Fruit fly (Drosophila melanogaster) whole organism, prepupa: ENCODE results near the gene CG7227.

Source experiments
- Blimp-1 ChIP-seq: fragments of 200-800 bp; sonication (Bioruptor generic); optimal IDR thresholded peaks from 3 replicates; lab custom pipeline; 2017; ENCODE audit warnings: missing biosample characterization, missing genetic modification characterization, mild to moderate bottlenecking, moderate library complexity, missing genetic modification reagents
- CG11762 ChIP-seq: fragments of 200-800 bp; sonication (Bioruptor generic); optimal IDR thresholded peaks from 3 replicates; lab custom pipeline; 2016; ENCODE audit warnings: missing biosample characterization, missing genetic modification characterization; ENCODE audit not compliant: insufficient read depth
- CG11902 ChIP-seq: fragments of 200-800 bp; sonication (Bioruptor generic); optimal IDR thresholded peaks from 3 replicates; lab custom pipeline; 2016; ENCODE audit warnings: missing biosample characterization, missing genetic modification characterization
- CG15336 ChIP-seq: fragments of 200-800 bp; sonication (Bioruptor generic); IDR thresholded peaks from 2 replicates; pipeline ENCODE4 v1.3.6; 2022; ENCODE audit warnings: missing biosample characterization, missing genetic modification characterization
- CG16779 ChIP-seq: fragments of 200-800 bp; sonication (Bioruptor generic); optimal IDR thresholded peaks from 3 replicates; lab custom pipeline; 2017; ENCODE audit warnings: missing biosample characterization, mild to moderate bottlenecking, missing genetic modification characterization
- CG32006 ChIP-seq: fragments of 200-800 bp; sonication (Bioruptor generic); optimal IDR thresholded peaks from 3 replicates; lab custom pipeline; 2017; ENCODE audit warnings: missing biosample characterization, mild to moderate bottlenecking, missing genetic modification characterization
- CG3919 ChIP-seq: fragments of 200-800 bp; sonication (Bioruptor generic); optimal IDR thresholded peaks from 3 replicates; lab custom pipeline; 2016; ENCODE audit warnings: missing biosample characterization, missing genetic modification characterization
- CG4318 ChIP-seq: fragments of 200-800 bp; sonication (Bioruptor generic); optimal IDR thresholded peaks from 3 replicates; lab custom pipeline; 2017; ENCODE audit warnings: missing biosample characterization, mild to moderate bottlenecking, missing genetic modification characterization
- CG6163 ChIP-seq: fragments of 200-800 bp; sonication (Bioruptor generic); IDR thresholded peaks from 3 replicates; pipeline ENCODE4 v1.3.6; 2022; ENCODE audit warnings: missing biosample characterization, missing genetic modification characterization
- CG6276 ChIP-seq: fragments of 200-800 bp; sonication (Bioruptor generic); optimal IDR thresholded peaks from 2 replicates; lab custom pipeline; 2017; ENCODE audit warnings: missing biosample characterization, mild to moderate bottlenecking, missing genetic modification characterization
- CG6792 ChIP-seq: fragments of 200-800 bp; sonication (Bioruptor generic); optimal IDR thresholded peaks from 3 replicates; lab custom pipeline; 2016; ENCODE audit warnings: missing biosample characterization, missing genetic modification characterization
- CG6808 ChIP-seq: fragments of 200-800 bp; sonication (Bioruptor generic); optimal IDR thresholded peaks from 3 replicates; lab custom pipeline; 2017; ENCODE audit warnings: missing biosample characterization, missing genetic modification characterization, mild to moderate bottlenecking, moderate library complexity, missing genetic modification reagents
- CG6854 ChIP-seq: fragments of 200-800 bp; sonication (Bioruptor generic); optimal IDR thresholded peaks from 2 replicates; lab custom pipeline; 2017; ENCODE audit warnings: missing biosample characterization, mild to moderate bottlenecking, missing genetic modification characterization
- CG7368 ChIP-seq: fragments of 200-800 bp; sonication (Bioruptor generic); optimal IDR thresholded peaks from 3 replicates; lab custom pipeline; 2016; ENCODE audit warnings: missing biosample characterization, missing genetic modification characterization
- CG8319 ChIP-seq: fragments of 200-800 bp; sonication (Bioruptor generic); optimal IDR thresholded peaks from 3 replicates; lab custom pipeline; 2016; ENCODE audit warnings: missing biosample characterization, missing genetic modification characterization
- CG8632 ChIP-seq: fragments of 200-800 bp; sonication (Bioruptor generic); optimal IDR thresholded peaks from 3 replicates; lab custom pipeline; 2016; ENCODE audit warnings: missing biosample characterization, missing genetic modification characterization
- Eip75B ChIP-seq: fragments of 200-800 bp; sonication (Bioruptor generic); optimal IDR thresholded peaks from 3 replicates; lab custom pipeline; 2016; ENCODE audit warnings: missing biosample characterization, missing genetic modification characterization
- Eip78C ChIP-seq: fragments of 200-800 bp; sonication (Bioruptor generic); peaks from one replicate; lab custom pipeline; 2016; ENCODE audit warnings: missing biosample characterization, missing genetic modification characterization
- Eip93F ChIP-seq: fragments of 200-800 bp; sonication (Bioruptor generic); optimal IDR thresholded peaks from 2 replicates; lab custom pipeline; 2016; ENCODE audit warnings: missing biosample characterization, mild to moderate bottlenecking, missing genetic modification characterization
- Ets21C ChIP-seq: fragments of 200-800 bp; sonication (Bioruptor generic); optimal IDR thresholded peaks from 3 replicates; lab custom pipeline; 2016; ENCODE audit warnings: missing biosample characterization, missing genetic modification characterization
- Ets96B ChIP-seq: fragments of 200-800 bp; optimal IDR thresholded peaks from 2 replicates; lab custom pipeline; 2019; ENCODE audit warnings: missing biosample characterization, mild to moderate bottlenecking, missing genetic modification characterization, moderate library complexity
- Gug ChIP-seq: fragments of 200-800 bp; sonication (Bioruptor generic); IDR thresholded peaks from 2 replicates; pipeline ENCODE4 v1.3.6; 2022; ENCODE audit warnings: missing biosample characterization, missing genetic modification characterization
- Hr38 ChIP-seq: sonication (Bioruptor generic); optimal IDR thresholded peaks from 2 replicates; lab custom pipeline; 2016; ENCODE audit warnings: missing biosample characterization, missing genetic modification characterization
- Hr4 ChIP-seq: fragments of 200-800 bp; sonication (Bioruptor generic); optimal IDR thresholded peaks from 3 replicates; lab custom pipeline; 2016; ENCODE audit warnings: missing biosample characterization, missing genetic modification characterization
- Met ChIP-seq: fragments of 200-800 bp; sonication (Bioruptor generic); optimal IDR thresholded peaks from 3 replicates; lab custom pipeline; 2016; ENCODE audit warnings: missing biosample characterization, missing genetic modification characterization
- OdsH ChIP-seq: fragments of 200-800 bp; sonication (Bioruptor generic); optimal IDR thresholded peaks from 3 replicates; lab custom pipeline; 2016; ENCODE audit warnings: missing biosample characterization, missing genetic modification characterization
- Smox ChIP-seq: fragments of 200-800 bp; sonication (Bioruptor generic); optimal IDR thresholded peaks from 3 replicates; lab custom pipeline; 2016; ENCODE audit warnings: missing biosample characterization, missing genetic modification characterization
- Sox15 ChIP-seq: fragments of 200-800 bp; sonication (Bioruptor generic); optimal IDR thresholded peaks from 3 replicates; lab custom pipeline; 2016; ENCODE audit warnings: missing biosample characterization, missing genetic modification characterization
- achi ChIP-seq: fragments of 200-800 bp; sonication (Bioruptor generic); optimal IDR thresholded peaks from 3 replicates; lab custom pipeline; 2016; ENCODE audit warnings: missing biosample characterization, missing genetic modification characterization
- acj6 ChIP-seq: fragments of 200-800 bp; sonication (Bioruptor generic); optimal IDR thresholded peaks from 3 replicates; lab custom pipeline; 2016; ENCODE audit warnings: missing biosample characterization, missing genetic modification characterization
- cyc ChIP-seq: fragments of 200-800 bp; sonication (Bioruptor generic); optimal IDR thresholded peaks from 3 replicates; lab custom pipeline; 2016; ENCODE audit warnings: missing biosample characterization, missing genetic modification characterization
- dac ChIP-seq: fragments of 200-800 bp; sonication (Bioruptor generic); optimal IDR thresholded peaks from 2 replicates; lab custom pipeline; 2017; ENCODE audit warnings: missing biosample characterization, mild to moderate bottlenecking, missing genetic modification characterization
- dsx ChIP-seq: fragments of 200-800 bp; optimal IDR thresholded peaks from 3 replicates; lab custom pipeline; 2019; ENCODE audit warnings: missing biosample characterization, mild to moderate bottlenecking, missing genetic modification characterization, moderate library complexity; ENCODE audit not compliant: poor library complexity, severe bottlenecking
- esn ChIP-seq: fragments of 200-800 bp; sonication (Bioruptor generic); optimal IDR thresholded peaks from 2 replicates; lab custom pipeline; 2016; ENCODE audit warnings: missing biosample characterization, mild to moderate bottlenecking, missing genetic modification characterization, moderate library complexity
- fd59A ChIP-seq: fragments of 200-800 bp; sonication (Bioruptor generic); optimal IDR thresholded peaks from 2 replicates; lab custom pipeline; 2017; ENCODE audit warnings: missing biosample characterization, mild to moderate bottlenecking, missing genetic modification characterization, missing genetic modification reagents
- fd85E ChIP-seq: fragments of 200-800 bp; sonication (Bioruptor generic); optimal IDR thresholded peaks from 3 replicates; lab custom pipeline; 2016; ENCODE audit warnings: missing biosample characterization, missing genetic modification characterization
- fkh ChIP-seq: fragments of 200-800 bp; sonication (Bioruptor generic); optimal IDR thresholded peaks from 3 replicates; lab custom pipeline; 2017; ENCODE audit warnings: missing biosample characterization, mild to moderate bottlenecking, missing genetic modification characterization, moderate library complexity
- net ChIP-seq: fragments of 200-800 bp; sonication (Bioruptor generic); optimal IDR thresholded peaks from 3 replicates; lab custom pipeline; 2016; ENCODE audit warnings: missing biosample characterization, missing genetic modification characterization
- pdm3 ChIP-seq: fragments of 200-800 bp; sonication (Bioruptor generic); optimal IDR thresholded peaks from 3 replicates; lab custom pipeline; 2016; ENCODE audit warnings: missing biosample characterization, missing genetic modification characterization
- salr ChIP-seq, 2 experiments: fragments of 200-800 bp; sonication (Bioruptor generic); optimal IDR thresholded peaks; 3 replicates each; lab custom pipeline; 2016 to 2018; ENCODE audit warnings: missing biosample characterization in 2 of 2, missing genetic modification characterization in 2 of 2, mild to moderate bottlenecking in 1 of 2
- spab ChIP-seq: fragments of 200-800 bp; sonication (Bioruptor generic); optimal IDR thresholded peaks from 2 replicates; lab custom pipeline; 2017; ENCODE audit warnings: missing biosample characterization, mild to moderate bottlenecking, missing genetic modification characterization, missing genetic modification reagents
- ss ChIP-seq, 2 experiments: fragments of 200-800 bp; sonication (Bioruptor generic); optimal IDR thresholded peaks; 2 replicates in 1 of 2; 3 replicates in 1 of 2; lab custom pipeline; 2017 to 2018; ENCODE audit warnings: mild to moderate bottlenecking in 2 of 2, missing biosample characterization in 2 of 2, missing genetic modification characterization in 2 of 2, moderate library complexity in 1 of 2
- svp ChIP-seq: fragments of 200-800 bp; sonication (Bioruptor generic); peaks from one replicate; lab custom pipeline; 2016; ENCODE audit warnings: missing biosample characterization, missing genetic modification characterization
- vri ChIP-seq: fragments of 200-800 bp; sonication (Bioruptor generic); optimal IDR thresholded peaks from 3 replicates; lab custom pipeline; 2016; ENCODE audit warnings: missing biosample characterization, mild to moderate bottlenecking, missing genetic modification characterization

Gene CG7227

dm6 chr2L:7971423-7971822, 26.5 kb downstream of the CG7227 start (continued):
- TF ChIP-seq CG8632 (peak; percentile 35), Hr4 (peak; percentile 59), cyc (GFP tag; lab: Kevin White, UChicago) (no peak), spab (no peak), Gug (GFP tag; lab: Robert Waterston, UW) (peak; percentile 70; the same call in 1 of the 2 replicates), ss (GFP tag; optimal IDR thresholded peaks at IDR 0.05; lab: Kevin White, UChicago) (no peak), CG6792 (peak; percentile 29), dac (GFP tag; lab: Kevin White, UChicago) (no peak), Blimp-1 (GFP tag; lab: Kevin White, UChicago) (no peak), Sox15 (GFP tag; lab: Kevin White, UChicago) (no peak), CG11902 (GFP tag; lab: Kevin White, UChicago) (no peak), Eip78C (GFP tag; lab: Kevin White, UChicago) (peak; percentile 84), Ets21C (GFP tag; lab: Kevin White, UChicago) (no peak), fkh (GFP tag; lab: Kevin White, UChicago) (no peak)
- TF ChIP-seq, all 60 proteins: peak for 34

- no peak for TF ChIP-seq CG6163 (GFP tag; lab: Robert Waterston, UW)
- peak; percentile 62 for TF ChIP-seq Eip78C (GFP tag; lab: Kevin White, UChicago)
- TF ChIP-seq vri (GFP tag; lab: Kevin White, UChicago): peak; percentile 5
- peak; percentile 91 for TF ChIP-seq svp (GFP tag; lab: Kevin White, UChicago)
These were observed 27.9 kb downstream of the CG7227 start for dm6 chr2L:7970001-7970400.

- TF ChIP-seq CG11762 (no peak), Hr4 (no peak), CG32006 (GFP tag; lab: Kevin White, UChicago) (no peak), CG11902 (GFP tag; lab: Kevin White, UChicago) (no peak), esn (no peak), net (no peak), pdm3 (no peak), Eip93F (GFP tag; lab: Kevin White, UChicago) (no peak), Ets96B (no peak)
These were observed 28.6 kb downstream of the CG7227 start for dm6 chr2L:7969329-7969728.

- TF ChIP-seq Smox (GFP tag; lab: Kevin White, UChicago): no peak
- peak; percentile 62 for TF ChIP-seq CG4318 (GFP tag; lab: Kevin White, UChicago)
- TF ChIP-seq Eip93F (GFP tag; lab: Kevin White, UChicago): no peak
- peak; percentile 84 for TF ChIP-seq Eip78C (GFP tag; lab: Kevin White, UChicago)
- TF ChIP-seq Blimp-1 (GFP tag; lab: Kevin White, UChicago): no peak
- TF ChIP-seq dac (GFP tag; lab: Kevin White, UChicago): no peak
- no peak for TF ChIP-seq CG8319 (GFP tag; lab: Kevin White, UChicago)
- no peak for TF ChIP-seq net
- peak in 1 of 2 experiments; percentile 15 for TF ChIP-seq ss (GFP tag; optimal IDR thresholded peaks at IDR 0.05; lab: Kevin White, UChicago)
- TF ChIP-seq Eip75B (GFP tag; lab: Kevin White, UChicago): no peak
- no peak for TF ChIP-seq CG8632
- no peak for TF ChIP-seq CG6808 (GFP tag; lab: Kevin White, UChicago)
- TF ChIP-seq spab: peak; percentile 27
- no peak for TF ChIP-seq CG16779 (tag; lab: Kevin White, UChicago)
- TF ChIP-seq dsx: no peak
- TF ChIP-seq OdsH (GFP tag; lab: Kevin White, UChicago): peak; percentile 18
- no peak for TF ChIP-seq Hr38 (GFP tag; lab: Kevin White, UChicago)
- TF ChIP-seq fd59A (GFP tag; lab: Kevin White, UChicago): no peak
- TF ChIP-seq CG6854 (GFP tag; lab: Kevin White, UChicago): no peak
- no peak for TF ChIP-seq svp (GFP tag; lab: Kevin White, UChicago)
- TF ChIP-seq fd85E (GFP tag; lab: Kevin White, UChicago): no peak
- no peak for TF ChIP-seq pdm3
- TF ChIP-seq CG7368 (GFP tag; lab: Kevin White, UChicago): no peak
- TF ChIP-seq CG6276 (GFP tag; lab: Kevin White, UChicago): peak; percentile 54
- TF ChIP-seq cyc (GFP tag; lab: Kevin White, UChicago): no peak
- no peak for TF ChIP-seq Ets21C (GFP tag; lab: Kevin White, UChicago)
- peak; percentile 21 for TF ChIP-seq CG3919 (GFP tag; lab: Kevin White, UChicago)
- peak; percentile 66 for TF ChIP-seq CG15336 (GFP tag; lab: Robert Waterston, UW)
- TF ChIP-seq CG11902 (GFP tag; lab: Kevin White, UChicago): no peak
- TF ChIP-seq fkh (GFP tag; lab: Kevin White, UChicago): no peak
- TF ChIP-seq Hr4: peak; percentile 59
- peak in 1 of 2 experiments; percentile 45 for TF ChIP-seq salr (GFP tag; optimal IDR thresholded peaks at IDR 0.05; lab: Kevin White, UChicago)
- peak; percentile 26 for TF ChIP-seq achi (GFP tag; lab: Kevin White, UChicago)
- TF ChIP-seq acj6 (GFP tag; lab: Kevin White, UChicago): peak; percentile 18
- TF ChIP-seq Sox15 (GFP tag; lab: Kevin White, UChicago): no peak
- no peak for TF ChIP-seq Met
These were observed 29.9 kb downstream of the CG7227 start for dm6 chr2L:7968054-7968453.
